Worm (Caenorhabditis elegans): Measurements from ENCODE around the gene gst-7.

Gene gst-7

ce11 chrII:4869793-4870343, 12.0 kb upstream of the gst-7 start:
- 0 out of 2 replicates have a peak, but pooled peaks have one; percentile 39 for TF ChIP-seq tbx-11 (GFP tag; IDR thresholded peaks at IDR 0.05)
- no peak for TF ChIP-seq hmg-4 (GFP tag; optimal IDR thresholded peaks at IDR 0.05)
- TF ChIP-seq aly-1 (tag; optimal IDR thresholded peaks at IDR 0.05): no peak

- TF ChIP-seq sea-1 (GFP tag; conservative IDR thresholded peaks at IDR 0.05) (no peak), F13C5.2 (tag; optimal IDR thresholded peaks at IDR 0.05) (no peak), flt-1 (GFP tag; IDR thresholded peaks at IDR 0.05) (no peak), aly-1 (tag; optimal IDR thresholded peaks at IDR 0.05) (no peak), scrt-1 (GFP tag; IDR thresholded peaks at IDR 0.05) (no peak), ceh-36 (tag; optimal IDR thresholded peaks at IDR 0.05) (no peak), B0310.2 (tag; optimal IDR thresholded peaks at IDR 0.05) (no peak), tbx-11 (GFP tag; IDR thresholded peaks at IDR 0.05) (no peak), ama-1 (optimal IDR thresholded peaks at IDR 0.05) (no peak), hmg-4 (GFP tag; optimal IDR thresholded peaks at IDR 0.05) (no peak), tra-4 (tag; optimal IDR thresholded peaks at IDR 0.05) (no peak), tbx-37 (GFP tag; conservative IDR thresholded peaks at IDR 0.05) (no peak), ceh-13 (GFP tag; optimal IDR thresholded peaks at IDR 0.05) (no peak), pes-1 (GFP tag; IDR thresholded peaks at IDR 0.05) (no peak), hnd-1 (tag; optimal IDR thresholded peaks at IDR 0.05) (no peak)
These were observed 11.2 kb upstream of the gst-7 start, which contains the start of gene col-20 for ce11 chrII:4870691-4871090. Gene col-20 (minus strand): TSS chrII:4870791.

ce11 chrII:4871834-4872233, 10.0 kb upstream of the gst-7 start:
- TF ChIP-seq pes-1 (GFP tag; IDR thresholded peaks at IDR 0.05) (no peak), aly-1 (tag; optimal IDR thresholded peaks at IDR 0.05) (no peak), ama-1 (optimal IDR thresholded peaks at IDR 0.05) (no peak), tbx-11 (GFP tag; IDR thresholded peaks at IDR 0.05) (no peak), ceh-36 (tag; optimal IDR thresholded peaks at IDR 0.05) (no peak), scrt-1 (GFP tag; IDR thresholded peaks at IDR 0.05) (no peak)

ce11 chrII:4872359-4872758, 9.5 kb upstream of the gst-7 start:
- 0 out of 2 replicates have a peak, but pooled peaks have one; percentile 24 for TF ChIP-seq sea-1 (GFP tag; conservative IDR thresholded peaks at IDR 0.05)

ce11 chrII:4873029-4873428, 8.8 kb upstream of the gst-7 start, which contains the start of gene col-73:
Gene col-73 (minus strand): TSS chrII:4873129.
- no peak for TF ChIP-seq aly-1 (tag; optimal IDR thresholded peaks at IDR 0.05)
- no peak for TF ChIP-seq tra-4 (tag; optimal IDR thresholded peaks at IDR 0.05)
- TF ChIP-seq tbx-37 (GFP tag; conservative IDR thresholded peaks at IDR 0.05): no peak
- TF ChIP-seq hmbx-1 (tag; optimal IDR thresholded peaks at IDR 0.05): no peak
- TF ChIP-seq ets-7 (tag; optimal IDR thresholded peaks at IDR 0.05): no peak
- TF ChIP-seq F13C5.2 (tag; optimal IDR thresholded peaks at IDR 0.05): no peak
- no peak for TF ChIP-seq hnd-1 (tag; optimal IDR thresholded peaks at IDR 0.05)
- TF ChIP-seq sea-1 (GFP tag; conservative IDR thresholded peaks at IDR 0.05): no peak
- TF ChIP-seq B0310.2 (tag; optimal IDR thresholded peaks at IDR 0.05): no peak
- TF ChIP-seq ceh-13 (GFP tag; optimal IDR thresholded peaks at IDR 0.05): no peak
- no peak for TF ChIP-seq hmg-4 (GFP tag; optimal IDR thresholded peaks at IDR 0.05)
- no peak for TF ChIP-seq flt-1 (GFP tag; IDR thresholded peaks at IDR 0.05)
- no peak for TF ChIP-seq tbx-11 (GFP tag; IDR thresholded peaks at IDR 0.05)
- no peak for TF ChIP-seq ama-1 (optimal IDR thresholded peaks at IDR 0.05)

ce11 chrII:4874335-4874861, 7.5 kb upstream of the gst-7 start, which contains the start of gene F11G11.15:
Gene F11G11.15 (plus strand): TSS chrII:4874845.
- TF ChIP-seq hmg-4 (GFP tag; optimal IDR thresholded peaks at IDR 0.05) (no peak), ets-7 (tag; optimal IDR thresholded peaks at IDR 0.05) (no peak), F13C5.2 (tag; optimal IDR thresholded peaks at IDR 0.05) (no peak), aly-1 (tag; optimal IDR thresholded peaks at IDR 0.05) (no peak), tbx-11 (GFP tag; IDR thresholded peaks at IDR 0.05) (no peak), tra-4 (tag; optimal IDR thresholded peaks at IDR 0.05) (no peak)

- TF ChIP-seq pes-1 (GFP tag; IDR thresholded peaks at IDR 0.05): no peak
- TF ChIP-seq hmg-4 (GFP tag; optimal IDR thresholded peaks at IDR 0.05): no peak
- no peak for TF ChIP-seq aly-1 (tag; optimal IDR thresholded peaks at IDR 0.05)
- TF ChIP-seq flt-1 (GFP tag; IDR thresholded peaks at IDR 0.05): no peak
These were observed 5.8 kb upstream of the gst-7 start, which contains the start of gene F11G11.13 for ce11 chrII:4876091-4876490. Gene F11G11.13 (minus strand): TSS chrII:4876179.

ce11 chrII:4879629-4880028, 2.2 kb upstream of the gst-7 start, which contains the start of gene gst-6:
Gene gst-6 (plus strand): TSS chrII:4879891.
- TF ChIP-seq flt-1 (GFP tag; IDR thresholded peaks at IDR 0.05) (no peak), sea-1 (GFP tag; conservative IDR thresholded peaks at IDR 0.05) (no peak), tbx-11 (GFP tag; IDR thresholded peaks at IDR 0.05) (no peak), F13C5.2 (tag; optimal IDR thresholded peaks at IDR 0.05) (no peak), ceh-36 (tag; optimal IDR thresholded peaks at IDR 0.05) (no peak), tbx-37 (GFP tag; conservative IDR thresholded peaks at IDR 0.05) (no peak), hmg-4 (GFP tag; optimal IDR thresholded peaks at IDR 0.05) (no peak), ceh-13 (GFP tag; optimal IDR thresholded peaks at IDR 0.05) (no peak), scrt-1 (GFP tag; IDR thresholded peaks at IDR 0.05) (no peak), hmbx-1 (tag; optimal IDR thresholded peaks at IDR 0.05) (no peak), tra-4 (tag; optimal IDR thresholded peaks at IDR 0.05) (no peak), hnd-1 (tag; optimal IDR thresholded peaks at IDR 0.05) (no peak), ama-1 (optimal IDR thresholded peaks at IDR 0.05) (no peak), B0310.2 (tag; optimal IDR thresholded peaks at IDR 0.05) (no peak), ets-7 (tag; optimal IDR thresholded peaks at IDR 0.05) (no peak), aly-1 (tag; optimal IDR thresholded peaks at IDR 0.05) (no peak), pes-1 (GFP tag; IDR thresholded peaks at IDR 0.05) (no peak)

Measured in whole organism, early embryonic.